Worm (Caenorhabditis elegans): Measurements from ENCODE around the gene srw-43.

srw-43 gene

ce11 chrV:16685725-16686124, at the start of gene srw-43:
TSS of gene srw-43 (plus strand) at chrV:16686025.
- TF ChIP-seq tlp-1 (tag; optimal IDR thresholded peaks at IDR 0.05) = no peak
- no peak for TF ChIP-seq elt-3 (tag; optimal IDR thresholded peaks at IDR 0.05)
- no peak for TF ChIP-seq fkh-4 (tag; optimal IDR thresholded peaks at IDR 0.05; ENCODE audit: borderline replicate concordance)
- no peak for TF ChIP-seq nhr-11 (tag; optimal IDR thresholded peaks at IDR 0.05)
- TF ChIP-seq pag-3 (tag; optimal IDR thresholded peaks at IDR 0.05; ENCODE audit: borderline replicate concordance, insufficient read depth) = no peak
- no peak for TF ChIP-seq fos-1 (tag; optimal IDR thresholded peaks at IDR 0.05)
- TF ChIP-seq snpc-4 (tag; optimal IDR thresholded peaks at IDR 0.05) = no peak
- TF ChIP-seq dpl-1 (GFP tag; optimal IDR thresholded peaks at IDR 0.05) = no peak

- TF ChIP-seq fkh-4 (tag; optimal IDR thresholded peaks at IDR 0.05; ENCODE audit: borderline replicate concordance) = no peak
- no peak for TF ChIP-seq nhr-237 (tag; optimal IDR thresholded peaks at IDR 0.05)
- TF ChIP-seq hlh-4 (tag; optimal IDR thresholded peaks at IDR 0.05) = no peak
- no peak for TF ChIP-seq sup-37 (GFP tag; optimal IDR thresholded peaks at IDR 0.05)
- no peak for TF ChIP-seq efl-1 (optimal IDR thresholded peaks at IDR 0.05)
- no peak for TF ChIP-seq efl-1 (GFP tag; optimal IDR thresholded peaks at IDR 0.05 in 1 of 2)
- TF ChIP-seq blmp-1 (tag; optimal IDR thresholded peaks at IDR 0.05) = no peak
- TF ChIP-seq ces-1 (GFP tag; optimal IDR thresholded peaks at IDR 0.05) = no peak
- TF ChIP-seq ceh-8 (GFP tag; optimal IDR thresholded peaks at IDR 0.05) = no peak
- no peak for TF ChIP-seq swsn-7 (tag; optimal IDR thresholded peaks at IDR 0.05)
- TF ChIP-seq nhr-19 (GFP tag; conservative IDR thresholded peaks at IDR 0.05) = no peak
Observed at ce11 chrV:16638204-16638603, 47.6 kb upstream of the srw-43 start, which contains the start of gene srw-76. TSS of gene srw-76 (minus strand) at chrV:16638304.

DNA sequence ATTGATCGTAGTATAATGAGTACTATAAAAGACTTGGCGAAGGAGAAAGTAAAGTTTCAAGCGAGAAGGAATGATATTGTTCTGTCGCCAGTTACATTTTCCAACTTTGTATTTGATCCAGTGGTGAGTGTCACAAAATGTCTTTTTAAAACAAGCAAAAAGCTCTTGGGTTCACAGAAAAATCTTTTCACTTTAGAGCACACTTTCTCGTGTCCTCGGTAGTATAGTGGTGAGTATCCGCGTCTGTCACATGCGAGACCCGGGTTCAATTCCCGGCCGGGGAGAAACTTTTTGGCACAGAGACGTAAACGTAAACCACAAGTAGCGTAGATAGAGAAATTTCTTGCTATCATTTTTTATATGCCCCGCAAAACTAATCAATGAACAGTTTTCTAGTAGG, 45.5 kb upstream of the srw-43 start:
- TF ChIP-seq vab-15 (tag; optimal IDR thresholded peaks at IDR 0.05) = no peak
- TF ChIP-seq zip-4 (GFP tag; optimal IDR thresholded peaks at IDR 0.05) = no peak
- TF ChIP-seq C34B4.2 (tag; optimal IDR thresholded peaks at IDR 0.05) = no peak
- no peak for TF ChIP-seq ceh-90 (tag; optimal IDR thresholded peaks at IDR 0.05)
- no peak for TF ChIP-seq elt-3 (tag; optimal IDR thresholded peaks at IDR 0.05)
- no peak for TF ChIP-seq unc-62 (GFP tag; optimal IDR thresholded peaks at IDR 0.05)
- TF ChIP-seq nhr-90 (tag; optimal IDR thresholded peaks at IDR 0.05; ENCODE audit: poor library complexity) = no peak
- TF ChIP-seq lin-13 (GFP tag; optimal IDR thresholded peaks at IDR 0.05) = no peak
- no peak for TF ChIP-seq sptf-1 (tag; optimal IDR thresholded peaks at IDR 0.05)
- no peak for TF ChIP-seq xbp-1 (tag; optimal IDR thresholded peaks at IDR 0.05)
- TF ChIP-seq irx-1 (tag; optimal IDR thresholded peaks at IDR 0.05) = no peak
- no peak for TF ChIP-seq lsy-2 (tag; optimal IDR thresholded peaks at IDR 0.05)
- no peak for TF ChIP-seq nhr-77 (tag; optimal IDR thresholded peaks at IDR 0.05)
- TF ChIP-seq aha-1 (tag; optimal IDR thresholded peaks at IDR 0.05) = no peak
- TF ChIP-seq sup-37 (GFP tag; optimal IDR thresholded peaks at IDR 0.05) = no peak
- TF ChIP-seq aly-2 (tag; optimal IDR thresholded peaks at IDR 0.05) = no peak
- TF ChIP-seq lin-15B (tag; optimal IDR thresholded peaks at IDR 0.05) = no peak
- no peak for TF ChIP-seq nhr-85 (tag)
- no peak for TF ChIP-seq mep-1 (tag; optimal IDR thresholded peaks at IDR 0.05)
- TF ChIP-seq F16B12.6 (tag; optimal IDR thresholded peaks at IDR 0.05) = no peak

DNA sequence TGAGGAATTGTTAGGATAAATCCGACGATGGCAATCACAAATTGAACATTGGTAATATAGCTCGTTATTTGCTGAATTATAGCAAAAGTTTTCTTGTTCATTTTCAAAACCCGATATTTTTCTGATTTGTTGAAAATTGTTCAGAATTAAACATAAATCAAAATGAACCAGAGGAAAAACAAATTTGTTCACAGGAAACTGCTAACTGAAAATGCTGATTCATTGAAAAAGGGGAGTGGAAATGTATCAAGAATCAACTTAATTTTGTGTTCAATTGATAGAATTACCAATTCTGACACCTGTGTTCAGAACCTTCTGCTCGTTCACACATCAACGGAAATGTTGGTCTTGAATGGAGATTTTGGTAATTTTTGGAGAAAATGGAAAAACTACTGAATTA, 42.3 kb upstream of the srw-43 start, which contains the start of gene srw-77:
TSS of gene srw-77 (minus strand) at position 101 of the 400 bp plus-strand sequence.
- TF ChIP-seq grh-1 (GFP tag; IDR thresholded peaks at IDR 0.05) (no peak), pqm-1 (tag; optimal IDR thresholded peaks at IDR 0.05) (no peak), F16B12.6 (tag; optimal IDR thresholded peaks at IDR 0.05) (no peak), ceh-82 (tag; optimal IDR thresholded peaks at IDR 0.05) (no peak), egl-13 (tag; optimal IDR thresholded peaks at IDR 0.05) (no peak), aly-2 (tag; optimal IDR thresholded peaks at IDR 0.05) (no peak)

Measured in whole organism, L1 larva.